Worm (Caenorhabditis elegans): Measurements from ENCODE around the gene ins-10.

DNA sequence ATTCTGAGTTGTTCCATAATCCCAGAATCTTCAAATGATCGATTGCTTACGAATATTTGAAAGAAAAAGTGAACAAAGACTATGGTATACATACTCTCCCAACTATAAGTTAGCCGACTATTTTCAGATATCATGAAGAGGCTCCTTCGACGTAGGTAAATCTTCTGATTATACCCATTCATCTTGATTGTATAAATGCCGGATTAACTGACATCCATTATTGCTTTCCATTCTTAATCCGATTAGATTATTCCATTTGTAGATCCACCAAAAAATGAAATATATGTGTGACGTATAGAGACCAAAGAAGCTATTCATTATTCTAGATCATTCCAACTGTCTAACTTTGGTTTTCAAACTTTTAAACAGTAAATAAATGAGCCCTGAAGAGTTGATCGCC is 40.3 kb upstream of the ins-10 start:
- no peak for TF ChIP-seq zag-1 (tag; optimal IDR thresholded peaks at IDR 0.05)
- no peak for TF ChIP-seq tbx-2 (tag; optimal IDR thresholded peaks at IDR 0.05)
- TF ChIP-seq unc-39 (tag; optimal IDR thresholded peaks at IDR 0.05) = no peak
- no peak for TF ChIP-seq daf-12 (tag; optimal IDR thresholded peaks at IDR 0.05)
- TF ChIP-seq elt-3 (tag; optimal IDR thresholded peaks at IDR 0.05) = no peak
- no peak for TF ChIP-seq egl-27 (tag; optimal IDR thresholded peaks at IDR 0.05)
- no peak for TF ChIP-seq lin-39 (tag; optimal IDR thresholded peaks at IDR 0.05)
- no peak for TF ChIP-seq ztf-11 (tag; optimal IDR thresholded peaks at IDR 0.05)
- TF ChIP-seq lin-15B (tag; optimal IDR thresholded peaks at IDR 0.05) = no peak
- TF ChIP-seq nhr-237 (tag; optimal IDR thresholded peaks at IDR 0.05) = no peak
- no peak for TF ChIP-seq unc-62 (GFP tag; optimal IDR thresholded peaks at IDR 0.05)
- no peak for TF ChIP-seq fkh-2 (tag; optimal IDR thresholded peaks at IDR 0.05)
- no peak for TF ChIP-seq mml-1 (tag; optimal IDR thresholded peaks at IDR 0.05)
- no peak for TF ChIP-seq elt-1 (tag; optimal IDR thresholded peaks at IDR 0.05)

Measured in whole organism, L3 larva.